Worm (Caenorhabditis elegans) whole organism, mixed stage, embryonic: Measurements from ENCODE around the gene F13E9.9.
A peak's percentile ranks its signal among the peaks of the same experiment; 100 is the strongest.

Source experiments
- M03D4.4 ChIP-seq: sonication (generic microtip); optimal IDR thresholded peaks from 2 replicates; lab custom pipeline; 2017; ENCODE audit warnings: mild to moderate bottlenecking, missing genetic modification characterization, missing compliant biosample characterization
- bed-3 ChIP-seq: fragments of 200-800 bp; sonication (Bioruptor generic); optimal IDR thresholded peaks from 3 replicates; lab custom pipeline; 2018; ENCODE audit warnings: mild to moderate bottlenecking, missing genetic modification characterization, moderate library complexity, missing compliant biosample characterization
- ceh-39 ChIP-seq: fragments of 150-350 bp; optimal IDR thresholded peaks from 2 replicates; lab custom pipeline; 2014; ENCODE audit warnings: missing biosample characterization, missing genetic modification characterization
- ceh-43 ChIP-seq: fragments of 200-800 bp; sonication (Bioruptor generic); optimal IDR thresholded peaks from 2 replicates; lab custom pipeline; 2018; ENCODE audit warnings: mild to moderate bottlenecking, missing genetic modification characterization, moderate library complexity, missing compliant biosample characterization
- ceh-83 ChIP-seq: fragments of 200-800 bp; sonication (Bioruptor generic); optimal IDR thresholded peaks from 2 replicates; lab custom pipeline; 2018; ENCODE audit warnings: mild to moderate bottlenecking, missing genetic modification characterization, missing compliant biosample characterization
- ces-1 ChIP-seq: fragments of 150-350 bp; optimal IDR thresholded peaks from 2 replicates; lab custom pipeline; 2014; ENCODE audit warnings: missing biosample characterization, missing genetic modification reagents, missing genetic modification characterization
- cnd-1 ChIP-seq: fragments of 200-800 bp; sonication (Bioruptor generic); optimal IDR thresholded peaks from 2 replicates; lab custom pipeline; 2018; ENCODE audit warnings: mild to moderate bottlenecking, missing genetic modification characterization, missing compliant biosample characterization
- drap-1 ChIP-seq: fragments of 200-800 bp; sonication (Bioruptor generic); optimal IDR thresholded peaks from 3 replicates; lab custom pipeline; 2018; ENCODE audit warnings: mild to moderate bottlenecking, missing genetic modification characterization, missing compliant biosample characterization
- elt-3 ChIP-seq: fragments of 150-350 bp; optimal IDR thresholded peaks from 2 replicates; lab custom pipeline; 2014; ENCODE audit warnings: missing biosample characterization, missing genetic modification characterization
- flh-1 ChIP-seq: fragments of 200-800 bp; sonication (Bioruptor generic); optimal IDR thresholded peaks from 2 replicates; lab custom pipeline; 2018; ENCODE audit warnings: mild to moderate bottlenecking, missing genetic modification characterization, moderate library complexity, missing compliant biosample characterization
- ham-2 ChIP-seq: fragments of 200-800 bp; sonication (Bioruptor generic); optimal IDR thresholded peaks from 2 replicates; lab custom pipeline; 2018; ENCODE audit warnings: mild to moderate bottlenecking, missing genetic modification characterization, missing compliant biosample characterization
- hlh-1 ChIP-seq: fragments of 150-350 bp; optimal IDR thresholded peaks from 2 replicates; lab custom pipeline; 2014; ENCODE audit warnings: missing biosample characterization, missing genetic modification reagents, missing genetic modification characterization
- lin-13 ChIP-seq: fragments of 150-350 bp; optimal IDR thresholded peaks from 2 replicates; lab custom pipeline; 2014; ENCODE audit warnings: missing biosample characterization, missing genetic modification characterization
- lin-32 ChIP-seq: fragments of 200-800 bp; sonication (Bioruptor generic); optimal IDR thresholded peaks from 2 replicates; lab custom pipeline; 2018; ENCODE audit warnings: mild to moderate bottlenecking, missing genetic modification characterization, missing compliant biosample characterization
- lsy-2 ChIP-seq: fragments of 150-350 bp; optimal IDR thresholded peaks from 2 replicates; lab custom pipeline; 2014; ENCODE audit warnings: missing biosample characterization, missing genetic modification characterization
- mab-5 ChIP-seq: fragments of 150-350 bp; optimal IDR thresholded peaks from 2 replicates; lab custom pipeline; 2014; ENCODE audit warnings: missing biosample characterization, missing genetic modification characterization
- mep-1 ChIP-seq: fragments of 150-350 bp; optimal IDR thresholded peaks from 2 replicates; lab custom pipeline; 2017; ENCODE audit warnings: missing biosample characterization, missing genetic modification reagents, missing genetic modification characterization, inconsistent platforms
- mls-2 ChIP-seq: sonication (generic microtip); optimal IDR thresholded peaks from 2 replicates; lab custom pipeline; 2016; ENCODE audit warnings: mild to moderate bottlenecking, missing genetic modification characterization, moderate library complexity, missing compliant biosample characterization
- nhr-12 ChIP-seq: fragments of 150-350 bp; optimal IDR thresholded peaks from 2 replicates; lab custom pipeline; 2014; ENCODE audit warnings: missing biosample characterization, missing genetic modification characterization
- nhr-2 ChIP-seq: fragments of 150-350 bp; optimal IDR thresholded peaks from 2 replicates; lab custom pipeline; 2014; ENCODE audit warnings: missing biosample characterization, missing genetic modification characterization
- nhr-237 ChIP-seq: fragments of 150-350 bp; optimal IDR thresholded peaks from 2 replicates; lab custom pipeline; 2014; ENCODE audit warnings: missing biosample characterization, missing genetic modification characterization
- nhr-28 ChIP-seq: fragments of 150-350 bp; optimal IDR thresholded peaks from 2 replicates; lab custom pipeline; 2014; ENCODE audit warnings: missing biosample characterization, missing genetic modification characterization
- nhr-76 ChIP-seq: sonication (generic microtip); optimal IDR thresholded peaks from 2 replicates; lab custom pipeline; 2017; ENCODE audit warnings: missing biosample characterization, missing genetic modification characterization
- pha-4 ChIP-seq: fragments of 150-350 bp; optimal IDR thresholded peaks from 2 replicates; lab custom pipeline; 2018; ENCODE audit warnings: missing biosample characterization, missing genetic modification reagents, missing genetic modification characterization
- sem-2 ChIP-seq: fragments of 200-800 bp; sonication (Bioruptor generic); optimal IDR thresholded peaks from 2 replicates; lab custom pipeline; 2018; ENCODE audit warnings: mild to moderate bottlenecking, missing genetic modification characterization, missing compliant biosample characterization
- snpc-4 ChIP-seq: fragments of 150-350 bp; optimal IDR thresholded peaks from 2 replicates; lab custom pipeline; 2014; ENCODE audit warnings: missing biosample characterization, missing genetic modification characterization
- tbx-8 ChIP-seq: fragments of 200-800 bp; sonication (Bioruptor generic); optimal IDR thresholded peaks from 2 replicates; lab custom pipeline; 2018; ENCODE audit warnings: mild to moderate bottlenecking, missing genetic modification characterization, moderate library complexity, missing compliant biosample characterization
- unc-62 ChIP-seq: fragments of 150-350 bp; optimal IDR thresholded peaks from 2 replicates; lab custom pipeline; 2014; ENCODE audit warnings: missing biosample characterization, missing genetic modification reagents, missing genetic modification characterization
- zip-8 ChIP-seq: fragments of 150-350 bp; optimal IDR thresholded peaks from 2 replicates; lab custom pipeline; 2014; ENCODE audit warnings: missing biosample characterization, missing genetic modification characterization
- ztf-11 ChIP-seq: fragments of 150-350 bp; optimal IDR thresholded peaks from 2 replicates; lab custom pipeline; 2014; ENCODE audit warnings: missing biosample characterization, missing genetic modification characterization

F13E9.9 gene

ce11 chrIV:10867370-10868146 is 31.4 kb downstream of the F13E9.9 start:
- TF ChIP-seq ham-2 (GFP tag; lab: Kevin White, UChicago) = peak; percentile 47
- peak; percentile 72 for TF ChIP-seq ceh-43
- TF ChIP-seq nhr-76 (tag; lab: Kevin White, UChicago) = no peak
- TF ChIP-seq pha-4 (tag; lab: Kevin White, UChicago) = peak; percentile 59
- no peak for TF ChIP-seq lin-32 (GFP tag; lab: Kevin White, UChicago)
- no peak for TF ChIP-seq unc-62 (GFP tag; lab: Kevin White, UChicago)
- TF ChIP-seq ces-1 = peak; percentile 18
- peak; percentile 71 for TF ChIP-seq mls-2
- TF ChIP-seq hlh-1 = peak; percentile 2

- TF ChIP-seq ztf-11 (tag; lab: Kevin White, UChicago) (no peak), elt-3 (tag; lab: Kevin White, UChicago) (no peak)
Observed at ce11 chrIV:10864031-10864430, 35.0 kb downstream of the F13E9.9 start, which contains the start of gene nish-1. Gene nish-1, plus strand, starts transcription at chrIV:10864331.

DNA sequence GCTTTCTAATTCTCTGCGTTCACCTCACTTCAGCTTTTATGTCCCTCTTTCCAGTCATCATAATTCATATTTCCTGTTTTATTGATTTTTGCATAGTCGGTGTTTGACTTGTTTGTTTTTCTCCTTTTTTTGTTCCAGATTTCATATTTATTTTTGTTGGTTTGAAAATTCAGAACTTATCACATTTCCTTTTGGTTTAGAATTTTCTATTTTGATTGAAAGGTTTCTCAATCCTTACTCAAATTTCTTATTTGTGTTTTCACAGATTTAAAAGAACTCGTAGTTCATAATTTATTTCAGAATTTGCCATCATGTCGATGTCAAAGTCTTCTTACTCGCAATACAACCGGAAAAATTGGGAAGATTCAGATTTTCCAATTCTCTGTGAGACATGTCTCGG is 37.9 kb downstream of the F13E9.9 start, which contains the start of gene rbm-22:
Gene rbm-22 (plus strand): TSS at position 301 of the 400 bp plus-strand sequence.
- TF ChIP-seq nhr-76 (tag; lab: Kevin White, UChicago) (no peak), mls-2 (no peak), flh-1 (GFP tag; lab: Kevin White, UChicago) (no peak), drap-1 (GFP tag; lab: Kevin White, UChicago) (no peak), ceh-83 (GFP tag; lab: Kevin White, UChicago) (no peak), lin-32 (GFP tag; lab: Kevin White, UChicago) (no peak)
- TF ChIP-seq, all 35 proteins: peak for 0

- TF ChIP-seq M03D4.4 (tag; lab: Kevin White, UChicago) = no peak
- no peak for TF ChIP-seq flh-1 (GFP tag; lab: Kevin White, UChicago)
- TF ChIP-seq zip-8 = no peak
- no peak for TF ChIP-seq nhr-28
- TF ChIP-seq ceh-39 (tag; lab: Kevin White, UChicago) = no peak
- no peak for TF ChIP-seq lin-32 (GFP tag; lab: Kevin White, UChicago)
- no peak for TF ChIP-seq mep-1
- no peak for TF ChIP-seq snpc-4 (tag; lab: Kevin White, UChicago)
- TF ChIP-seq cnd-1 = no peak
- TF ChIP-seq lin-13 (tag; lab: Kevin White, UChicago) = no peak
Observed at ce11 chrIV:10858300-10859016, 40.5 kb downstream of the F13E9.9 start, which contains the start of the genes T11G6.2 and hars-1. Gene T11G6.2, minus strand, starts transcription at chrIV:10858496. Gene hars-1, plus strand, starts transcription at chrIV:10858957.

- TF ChIP-seq snpc-4 (tag; lab: Kevin White, UChicago) (no peak), cnd-1 (no peak), flh-1 (GFP tag; lab: Kevin White, UChicago) (no peak), mab-5 (tag; lab: Kevin White, UChicago) (no peak), bed-3 (GFP tag; lab: Kevin White, UChicago) (no peak), sem-2 (GFP tag; lab: Kevin White, UChicago) (no peak), nhr-237 (tag; lab: Kevin White, UChicago) (no peak), zip-8 (no peak), unc-62 (GFP tag; lab: Kevin White, UChicago) (no peak), ham-2 (GFP tag; lab: Kevin White, UChicago) (no peak), nhr-2 (tag; lab: Kevin White, UChicago) (no peak)
Observed at ce11 chrIV:10855946-10856345, 43.0 kb downstream of the F13E9.9 start.

DNA sequence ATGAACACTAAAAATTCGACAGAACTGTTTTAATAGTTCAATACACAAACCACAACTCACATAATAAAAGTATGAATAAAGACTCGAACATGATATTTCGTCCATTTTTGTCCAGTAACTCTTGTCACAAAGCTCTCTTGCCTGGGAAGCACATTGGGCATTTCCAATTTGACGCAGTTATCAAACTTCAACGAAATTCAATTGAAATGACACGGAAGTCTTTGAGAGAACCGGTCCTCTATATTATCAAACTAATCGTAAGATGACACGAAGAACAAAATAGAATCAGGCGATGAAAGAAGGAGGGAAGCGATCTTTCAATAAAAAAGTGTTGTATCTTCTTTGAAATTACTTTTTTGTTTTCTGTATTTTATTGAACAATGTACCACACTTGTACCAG is 43.9 kb downstream of the F13E9.9 start, which contains the start of gene T11G6.3:
Gene T11G6.3 (minus strand): TSS at position 189 of the 400 bp plus-strand sequence.
- TF ChIP-seq zip-8 (no peak), nhr-2 (tag; lab: Kevin White, UChicago) (no peak), M03D4.4 (tag; lab: Kevin White, UChicago) (no peak), ceh-43 (no peak), nhr-76 (tag; lab: Kevin White, UChicago) (no peak), hlh-1 (no peak), lsy-2 (no peak), nhr-12 (no peak), tbx-8 (GFP tag; lab: Kevin White, UChicago) (no peak), drap-1 (GFP tag; lab: Kevin White, UChicago) (no peak)
